Worm (Caenorhabditis elegans) whole organism, L4 larva: ENCODE measurements around the gene C03C10.7.

Experiments
- F37D6.2 ChIP-seq: sonication (generic microtip); optimal IDR thresholded peaks from 2 replicates; lab custom pipeline; 2016; ENCODE audit warnings: mild to moderate bottlenecking, missing genetic modification characterization, missing compliant biosample characterization
- R02D3.7 ChIP-seq: fragments of 150-350 bp; sonication (generic microtip); optimal IDR thresholded peaks from 3 replicates; lab custom pipeline; 2014; ENCODE audit warnings: missing biosample characterization, missing genetic modification characterization
- T20F7.1 ChIP-seq: fragments of 200-800 bp; sonication (Bioruptor generic); optimal IDR thresholded peaks from 2 replicates; lab custom pipeline; 2018; ENCODE audit warnings: mild to moderate bottlenecking, missing genetic modification characterization, missing compliant biosample characterization
- T26A8.4 ChIP-seq: fragments of 200-800 bp; sonication (Bioruptor generic); IDR thresholded peaks from 2 replicates; pipeline ENCODE4 v1.3.6; 2022; ENCODE audit warnings: missing genetic modification characterization, missing compliant biosample characterization
- aha-1 ChIP-seq: fragments of 150-350 bp; peaks from one replicate; lab custom pipeline; 2014; ENCODE audit warnings: missing biosample characterization, missing genetic modification characterization
- ama-1 ChIP-seq: fragments of 150-350 bp; optimal IDR thresholded peaks from 2 replicates; lab custom pipeline; 2014; ENCODE audit warnings: inconsistent platforms, mixed read lengths
- arid-1 ChIP-seq: fragments of 200-800 bp; sonication (Bioruptor generic); conservative IDR thresholded peaks from 2 replicates; pipeline ENCODE4 v1.3.6; 2022; ENCODE audit warnings: missing genetic modification reagents, missing genetic modification characterization, missing compliant biosample characterization
- ceh-20 ChIP-seq: fragments of 200-800 bp; sonication (Bioruptor generic); IDR thresholded peaks from 2 replicates; pipeline ENCODE4 v1.3.6; 2022; ENCODE audit warnings: missing genetic modification reagents, missing genetic modification characterization, missing compliant biosample characterization
- ceh-44 ChIP-seq: fragments of 200-800 bp; sonication (Bioruptor generic); IDR thresholded peaks from 2 replicates; pipeline ENCODE4 v1.3.6; 2022; ENCODE audit warnings: missing genetic modification reagents, missing genetic modification characterization, missing compliant biosample characterization
- ceh-82 ChIP-seq: sonication (generic microtip); optimal IDR thresholded peaks from 2 replicates; lab custom pipeline; 2017; ENCODE audit warnings: missing biosample characterization, missing genetic modification characterization
- ces-1 ChIP-seq: fragments of 150-350 bp; sonication (generic microtip); optimal IDR thresholded peaks from 4 replicates; lab custom pipeline; 2014; ENCODE audit warnings: missing biosample characterization, missing genetic modification reagents, missing genetic modification characterization
- daf-12 ChIP-seq: fragments of 150-350 bp; optimal IDR thresholded peaks from 2 replicates; lab custom pipeline; 2014; ENCODE audit warnings: missing biosample characterization, missing genetic modification reagents, missing genetic modification characterization
- daf-16 ChIP-seq, 3 experiments: sonication (generic microtip); optimal IDR thresholded peaks; 2 replicates each; lab custom pipeline; 2016 to 2017; ENCODE audit warnings: missing genetic modification characterization in 3 of 3, missing genetic modification reagents in 3 of 3, mild to moderate bottlenecking in 2 of 3, missing compliant biosample characterization in 2 of 3, missing biosample characterization in 1 of 3, moderate library complexity in 1 of 3
- dmd-6 ChIP-seq: fragments of 200-800 bp; sonication (Bioruptor generic); IDR thresholded peaks from 2 replicates; pipeline ENCODE4 v1.3.6; 2022; ENCODE audit warnings: missing genetic modification reagents, missing genetic modification characterization, missing compliant biosample characterization
- dpl-1 ChIP-seq: fragments of 150-350 bp; optimal IDR thresholded peaks from 2 replicates; lab custom pipeline; 2014; ENCODE audit warnings: missing biosample characterization, missing genetic modification reagents, missing genetic modification characterization
- duxl-1 ChIP-seq: sonication (generic microtip); optimal IDR thresholded peaks from 2 replicates; lab custom pipeline; 2016; ENCODE audit warnings: mild to moderate bottlenecking, missing genetic modification characterization, moderate library complexity, missing compliant biosample characterization; ENCODE audit not compliant: poor library complexity
- dve-1 ChIP-seq: sonication (generic microtip); optimal IDR thresholded peaks from 2 replicates; lab custom pipeline; 2017; ENCODE audit warnings: antibody characterized with exemption, mild to moderate bottlenecking, missing genetic modification characterization, missing compliant biosample characterization; ENCODE audit not compliant: insufficient read depth
- egl-43 ChIP-seq: fragments of 200-800 bp; sonication (Bioruptor generic); IDR thresholded peaks from 2 replicates; pipeline ENCODE4 v1.3.6; 2022; ENCODE audit warnings: missing genetic modification reagents, missing genetic modification characterization, missing compliant biosample characterization
- fkh-10 ChIP-seq: fragments of 150-350 bp; optimal IDR thresholded peaks from 2 replicates; lab custom pipeline; 2014; ENCODE audit warnings: missing biosample characterization, missing genetic modification reagents, missing genetic modification characterization
- fos-1 ChIP-seq: fragments of 150-350 bp; optimal IDR thresholded peaks from 2 replicates; lab custom pipeline; 2014; ENCODE audit warnings: missing biosample characterization, missing genetic modification characterization
- hif-1 ChIP-seq, 2 experiments: sonication (generic microtip); optimal IDR thresholded peaks; 2 replicates each; lab custom pipeline; 2016 to 2017; ENCODE audit warnings: missing compliant biosample characterization in 2 of 2, missing genetic modification characterization in 2 of 2, missing genetic modification reagents in 2 of 2, missing genotype in 2 of 2, mild to moderate bottlenecking in 1 of 2
- hlh-11 ChIP-seq: fragments of 200-800 bp; sonication (Bioruptor generic); optimal IDR thresholded peaks from 2 replicates; lab custom pipeline; 2018; ENCODE audit warnings: mild to moderate bottlenecking, missing genetic modification characterization, missing compliant biosample characterization
- hlh-30 ChIP-seq: sonication (generic microtip); optimal IDR thresholded peaks from 2 replicates; lab custom pipeline; 2017; ENCODE audit warnings: antibody characterized with exemption, mild to moderate bottlenecking, missing genetic modification characterization, missing compliant biosample characterization; ENCODE audit not compliant: insufficient read depth
- hmg-1.1 ChIP-seq: fragments of 200-800 bp; sonication (Bioruptor generic); IDR thresholded peaks from 2 replicates; pipeline ENCODE4 v1.3.6; 2022; ENCODE audit warnings: missing genetic modification reagents, missing genetic modification characterization, missing compliant biosample characterization
- jun-1 ChIP-seq: fragments of 150-350 bp; optimal IDR thresholded peaks from 2 replicates; lab custom pipeline; 2014; ENCODE audit warnings: missing biosample characterization, missing genetic modification reagents, missing genetic modification characterization
- lin-13 ChIP-seq: fragments of 150-350 bp; optimal IDR thresholded peaks from 2 replicates; lab custom pipeline; 2014; ENCODE audit warnings: missing biosample characterization, missing genetic modification reagents, missing genetic modification characterization
- lin-15B ChIP-seq: fragments of 150-350 bp; sonication (generic microtip); optimal IDR thresholded peaks from 3 replicates; lab custom pipeline; 2014; ENCODE audit warnings: missing biosample characterization, missing genetic modification characterization
- lin-38 ChIP-seq: fragments of 200-800 bp; sonication (Bioruptor generic); IDR thresholded peaks from 2 replicates; pipeline ENCODE4 v1.3.6; 2022; ENCODE audit warnings: missing genetic modification reagents, missing genetic modification characterization, missing compliant biosample characterization
- mdl-1 ChIP-seq, 2 experiments: fragments of 150-350 bp in 1 of 2; sonication (generic microtip) in 1 of 2; optimal IDR thresholded peaks; 2 replicates each; lab custom pipeline; 2014 to 2017; ENCODE audit warnings: missing biosample characterization in 2 of 2, missing genetic modification characterization in 2 of 2
- mdt-29 ChIP-seq: fragments of 200-800 bp; sonication (Bioruptor generic); IDR thresholded peaks from 2 replicates; pipeline ENCODE4 v1.3.6; 2022; ENCODE audit warnings: missing genetic modification reagents, missing genetic modification characterization, missing compliant biosample characterization
- mep-1 ChIP-seq: fragments of 150-350 bp; sonication (generic microtip); optimal IDR thresholded peaks from 3 replicates; lab custom pipeline; 2014; ENCODE audit warnings: missing biosample characterization, missing genetic modification characterization
- mes-2 ChIP-seq: sonication (generic microtip); optimal IDR thresholded peaks from 2 replicates; lab custom pipeline; 2016; ENCODE audit warnings: missing genotype, mild to moderate bottlenecking, missing genetic modification characterization, missing compliant biosample characterization; ENCODE audit not compliant: poor library complexity, severe bottlenecking
- mxl-3 ChIP-seq: fragments of 200-800 bp; sonication (Bioruptor generic); optimal IDR thresholded peaks from 2 replicates; lab custom pipeline; 2018; ENCODE audit warnings: mild to moderate bottlenecking, missing genetic modification characterization, missing compliant biosample characterization
- nhr-11 ChIP-seq: fragments of 150-350 bp; optimal IDR thresholded peaks from 2 replicates; lab custom pipeline; 2014; ENCODE audit warnings: missing biosample characterization, missing genetic modification characterization
- nhr-237 ChIP-seq: sonication (generic microtip); optimal IDR thresholded peaks from 2 replicates; lab custom pipeline; 2017; ENCODE audit warnings: missing biosample characterization, missing genetic modification characterization
- nhr-28 ChIP-seq: fragments of 150-350 bp; optimal IDR thresholded peaks from 2 replicates; lab custom pipeline; 2014; ENCODE audit warnings: missing biosample characterization, missing genetic modification characterization
- nhr-42 ChIP-seq: fragments of 200-800 bp; sonication (Bioruptor generic); IDR thresholded peaks from 2 replicates; pipeline ENCODE4 v1.3.6; 2022; ENCODE audit warnings: missing genetic modification characterization, missing compliant biosample characterization
- nhr-6 ChIP-seq: fragments of 150-350 bp; optimal IDR thresholded peaks from 2 replicates; lab custom pipeline; 2014; ENCODE audit warnings: missing biosample characterization, missing genetic modification characterization
- nhr-76 ChIP-seq: fragments of 150-350 bp; optimal IDR thresholded peaks from 2 replicates; lab custom pipeline; 2014; ENCODE audit warnings: missing biosample characterization, missing genetic modification characterization
- nhr-77 ChIP-seq: fragments of 150-350 bp; optimal IDR thresholded peaks from 2 replicates; lab custom pipeline; 2014; ENCODE audit warnings: missing biosample characterization, missing genetic modification characterization
- pha-4 ChIP-seq, 2 experiments: fragments of 150-350 bp in 1 of 2; fragments of 200-800 bp in 1 of 2; sonication (Bioruptor generic) in 1 of 2; IDR thresholded peaks in 1 of 2; optimal IDR thresholded peaks in 1 of 2; 2 replicates each; pipeline versions ENCODE4 v1.3.6 to Lab custom; 2014 to 2022; ENCODE audit warnings: missing genetic modification characterization in 2 of 2, missing genetic modification reagents in 2 of 2, missing biosample characterization in 1 of 2, missing compliant biosample characterization in 1 of 2
- set-16 ChIP-seq: fragments of 200-800 bp; sonication (Bioruptor generic); IDR thresholded peaks from 2 replicates; pipeline ENCODE4 v1.3.6; 2022; ENCODE audit warnings: missing genetic modification reagents, missing genetic modification characterization, missing compliant biosample characterization
- spr-3 ChIP-seq: fragments of 200-800 bp; sonication (Bioruptor generic); optimal IDR thresholded peaks from 2 replicates; lab custom pipeline; 2018; ENCODE audit warnings: mild to moderate bottlenecking, missing genetic modification characterization, missing compliant biosample characterization
- tra-1 ChIP-seq: fragments of 200-800 bp; sonication (Bioruptor generic); IDR thresholded peaks from 2 replicates; pipeline ENCODE4 v1.3.6; 2022; ENCODE audit warnings: missing genetic modification reagents, missing genetic modification characterization, missing compliant biosample characterization
- unc-62 ChIP-seq, 3 experiments: fragments of 150-350 bp in 1 of 3; sonication (generic microtip); optimal IDR thresholded peaks in 2 of 3; peaks in 1 of 3; 1 replicate in 1 of 3; 2 replicates in 2 of 3; lab custom pipeline; 2014 to 2017; ENCODE audit warnings: missing biosample characterization in 3 of 3, missing genetic modification characterization in 3 of 3, missing genetic modification reagents in 3 of 3, missing genotype in 1 of 3

C03C10.7 gene

ce11 chrIII:4086536-4086935 is 9.3 kb upstream of the C03C10.7 start, which contains the start of gene kin-19 (continued):
- TF ChIP-seq egl-43 (GFP tag; lab: Robert Waterston, UW) (no peak), mxl-3 (GFP tag; lab: Kevin White, UChicago) (no peak)

DNA sequence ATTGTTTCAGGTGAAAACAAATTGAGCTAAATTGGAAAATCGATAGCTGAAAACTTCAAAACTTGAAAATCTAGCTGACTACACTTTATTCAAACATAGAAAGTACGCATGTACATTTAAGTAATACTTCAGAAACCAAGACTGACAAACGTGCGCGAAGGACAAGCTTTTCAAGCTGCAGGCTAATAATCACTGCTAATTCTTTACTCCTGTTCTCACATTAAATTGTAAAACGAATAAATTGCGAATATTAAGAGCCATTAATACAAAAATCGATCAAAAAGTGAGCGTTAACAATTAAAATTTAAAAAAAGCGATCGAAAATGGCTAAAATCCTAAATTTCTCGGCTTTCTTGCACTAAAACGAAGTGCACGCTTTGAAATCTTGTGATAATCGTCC is 8.8 kb upstream of the C03C10.7 start:
- no peak for TF ChIP-seq nhr-76
- no peak for TF ChIP-seq nhr-42 (GFP tag; lab: Robert Waterston, UW)
- TF ChIP-seq ceh-82, result no peak
- TF ChIP-seq aha-1 (tag; lab: Kevin White, UChicago), result peak; percentile 80
- no peak for TF ChIP-seq ces-1
- TF ChIP-seq spr-3 (GFP tag; lab: Kevin White, UChicago), result no peak
- TF ChIP-seq, all 104 proteins: peak for 1

DNA sequence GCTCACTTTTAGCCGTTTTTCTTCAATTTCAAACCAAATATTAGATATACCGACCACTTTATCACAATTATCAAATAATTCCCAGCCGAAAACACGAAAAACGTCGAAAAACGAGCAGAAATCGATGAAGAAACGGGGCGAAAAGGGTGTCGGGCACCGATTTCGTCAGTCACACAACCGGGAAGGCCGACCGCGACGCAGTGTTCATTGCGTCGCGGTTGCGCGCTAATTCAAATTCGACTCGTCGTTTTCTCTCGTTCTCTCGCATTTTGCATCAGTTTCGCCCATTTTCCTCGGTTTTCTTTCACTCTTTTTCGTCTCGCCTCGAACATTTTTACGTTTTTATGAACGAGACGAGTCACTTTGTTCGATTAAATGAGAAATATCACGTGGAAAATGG is 8.3 kb upstream of the C03C10.7 start:
- TF ChIP-seq fos-1 (tag; lab: Kevin White, UChicago) (no peak), hlh-11 (tag; lab: Kevin White, UChicago) (peak; percentile 70), mdt-29 (0 out of 2 replicates have a peak, but pooled peaks have one; percentile 15), F37D6.2 (peak; percentile 46), ceh-44 (no peak), R02D3.7 (no peak), ama-1 (peak; percentile 49), hmg-1.1 (peak; percentile 45), hlh-30 (tag; lab: Kevin White, UChicago) (peak; percentile 83), nhr-6 (tag; lab: Kevin White, UChicago) (peak; percentile 76), ceh-20 (GFP tag; lab: Robert Waterston, UW) (0 out of 2 replicates have a peak, but pooled peaks have one; percentile 39), lin-13 (GFP tag; lab: Kevin White, UChicago) (peak; percentile 56), nhr-237 (tag; lab: Kevin White, UChicago) (no peak), mep-1 (peak; percentile 70), jun-1 (tag; lab: Kevin White, UChicago) (no peak), fkh-10 (peak; percentile 13), dmd-6 (GFP tag; lab: Robert Waterston, UW) (peak; percentile 59), pha-4 (GFP tag; IDR thresholded peaks at IDR 0.05; lab: Robert Waterston, UW) (peak; percentile 39; the same call in 1 of the 2 replicates), pha-4 (tag; optimal IDR thresholded peaks at IDR 0.05; lab: Kevin White, UChicago) (no peak), set-16 (peak; percentile 47; the same call in 1 of the 2 replicates), T20F7.1 (peak; percentile 16), dve-1 (tag; lab: Kevin White, UChicago) (peak; percentile 82), lin-38 (peak; percentile 31), hif-1 (tag; optimal IDR thresholded peaks at IDR 0.05; lab: Kevin White, UChicago) (peak in 1 of 2 experiments; percentile 63), daf-12 (no peak), nhr-77 (tag; lab: Kevin White, UChicago) (peak; percentile 75), T26A8.4 (GFP tag; lab: Robert Waterston, UW) (0 out of 2 replicates have a peak, but pooled peaks have one; percentile 42), mes-2 (tag; lab: Kevin White, UChicago) (peak; percentile 63), duxl-1 (tag; lab: Kevin White, UChicago) (no peak), daf-16 (GFP tag; optimal IDR thresholded peaks at IDR 0.05; lab: Kevin White, UChicago) (no peak), daf-16 (tag; optimal IDR thresholded peaks at IDR 0.05; lab: Kevin White, UChicago) (peak; percentile 47), tra-1 (no peak), mdl-1 (tag; optimal IDR thresholded peaks at IDR 0.05; lab: Kevin White, UChicago) (peak in 1 of 2 experiments; percentile 82), dpl-1 (GFP tag; lab: Kevin White, UChicago) (peak; percentile 87), lin-15B (peak; percentile 16), arid-1 (GFP tag; lab: Robert Waterston, UW) (no peak), aha-1 (tag; lab: Kevin White, UChicago) (peak; percentile 94), nhr-28 (tag; lab: Kevin White, UChicago) (peak; percentile 60), egl-43 (GFP tag; lab: Robert Waterston, UW) (peak; percentile 62; the same call in 1 of the 2 replicates), spr-3 (GFP tag; lab: Kevin White, UChicago) (no peak), mxl-3 (GFP tag; lab: Kevin White, UChicago) (peak; percentile 29), nhr-11 (tag; lab: Kevin White, UChicago) (peak; percentile 76), unc-62 (GFP tag; optimal IDR thresholded peaks at IDR 0.05 in 1 of 2; lab: Kevin White, UChicago) (peak in 1 of 2 experiments; percentile 40), unc-62 (tag; optimal IDR thresholded peaks at IDR 0.05; lab: Kevin White, UChicago) (no peak)
